In the genomic region with DNA sequence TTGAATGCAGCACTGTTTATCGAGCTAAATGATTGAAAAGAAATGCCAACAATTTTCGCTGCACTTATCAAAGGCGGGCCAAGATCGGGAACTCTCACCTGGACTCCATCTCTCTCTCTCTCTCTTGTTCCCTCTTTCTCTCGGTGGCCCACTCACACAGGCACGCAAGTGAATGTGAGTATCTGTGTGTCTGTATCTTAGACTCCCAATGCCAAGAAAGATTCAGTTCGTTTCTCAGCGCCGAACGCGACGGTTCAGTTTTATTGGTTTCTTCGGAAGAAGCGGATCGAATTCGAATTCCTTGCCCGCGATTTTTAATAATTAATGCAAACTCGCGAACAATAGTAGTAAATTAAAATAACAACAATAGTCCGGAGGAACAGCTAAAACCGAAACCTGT, we compare ENCODE assay signal across 5 fruit fly cellular contexts.
TF ChIP-seq lines count a peak whose summit lies in the region.

Gene Tmhs, plus strand, starts transcription at position 222 of the 400 bp plus-strand sequence.

- TF ChIP-seq CTCF in whole organism, embryonic (GFP tag; optimal IDR thresholded peaks at IDR 0.05; lab: Kevin White, UChicago), result no peak

TF ChIP-seq in whole organism, adult, 20 proteins besides CTCF, POLR2A, EP300 and RAD21:
- TF ChIP-seq tj (GFP tag; optimal IDR thresholded peaks at IDR 0.05; lab: Kevin White, UChicago) (peak; percentile 57), toe (GFP tag; optimal IDR thresholded peaks at IDR 0.05; lab: Kevin White, UChicago) (no peak)

TF ChIP-seq in whole organism, embryonic, 481 proteins besides CTCF, POLR2A, EP300 and RAD21 (continues in another document):
- peak; percentile 33; the same call in 2 of the 3 replicates for TF ChIP-seq CG34224 (GFP tag; IDR thresholded peaks at IDR 0.05; lab: Robert Waterston, UW; ENCODE audit: partially characterized antibody)
- TF ChIP-seq CG12391 (tag; optimal IDR thresholded peaks at IDR 0.05; lab: Kevin White, UChicago), result no peak
- TF ChIP-seq CG12071 (GFP tag; optimal IDR thresholded peaks at IDR 0.05; lab: Kevin White, UChicago), result peak; percentile 20
- TF ChIP-seq abd-A (tag; optimal IDR thresholded peaks at IDR 0.05; lab: Kevin White, UChicago), result peak; percentile 39
- TF ChIP-seq sd (tag; optimal IDR thresholded peaks at IDR 0.05; lab: Kevin White, UChicago), result peak; percentile 27
- TF ChIP-seq crol (GFP tag; IDR thresholded peaks at IDR 0.05; lab: Robert Waterston, UW), result no peak
- TF ChIP-seq tio (GFP tag; optimal IDR thresholded peaks at IDR 0.05; lab: Kevin White, UChicago), result no peak
- TF ChIP-seq Trl (optimal IDR thresholded peaks at IDR 0.05; lab: Kevin White, UChicago), result peak; percentile 59 to 91
- TF ChIP-seq Trl (GFP tag; optimal IDR thresholded peaks at IDR 0.05; lab: Kevin White, UChicago), result no peak
- no peak for TF ChIP-seq wek (GFP tag; optimal IDR thresholded peaks at IDR 0.05; lab: Kevin White, UChicago)
- no peak for TF ChIP-seq pan (optimal IDR thresholded peaks at IDR 0.05; lab: Kevin White, UChicago)
- TF ChIP-seq pan (GFP tag; optimal IDR thresholded peaks at IDR 0.05 in 1 of 2, IDR thresholded peaks at IDR 0.05 in 1 of 2), result peak in 1 of 2 experiments; percentile 28
- TF ChIP-seq CG4424 (GFP tag; optimal IDR thresholded peaks at IDR 0.05; lab: Kevin White, UChicago), result no peak
- TF ChIP-seq CG1024 (GFP tag; IDR thresholded peaks at IDR 0.05; lab: Robert Waterston, UW), result no peak
- no peak for TF ChIP-seq Nf-YA (GFP tag; IDR thresholded peaks at IDR 0.05; lab: Robert Waterston, UW)
- no peak for TF ChIP-seq sisA (GFP tag; IDR thresholded peaks at IDR 0.05; lab: Robert Waterston, UW)
- no peak for TF ChIP-seq luna (GFP tag; optimal IDR thresholded peaks at IDR 0.05; lab: Kevin White, UChicago)
- no peak for TF ChIP-seq CG14860 (GFP tag; IDR thresholded peaks at IDR 0.05; lab: Robert Waterston, UW; ENCODE audit: partially characterized antibody)
- TF ChIP-seq sens (GFP tag; lab: Kevin White, UChicago), result peak; percentile 56
- TF ChIP-seq pros (GFP tag; optimal IDR thresholded peaks at IDR 0.05; lab: Kevin White, UChicago), result peak; percentile 94
- no peak for TF ChIP-seq tgo (GFP tag; IDR thresholded peaks at IDR 0.05; lab: Robert Waterston, UW)

TF ChIP-seq in whole organism, prepupa, 60 proteins besides CTCF, POLR2A, EP300 and RAD21:
- TF ChIP-seq CG15336 (GFP tag; IDR thresholded peaks at IDR 0.05; lab: Robert Waterston, UW) (no peak; the same call in 1 of the 2 replicates), eg (GFP tag; IDR thresholded peaks at IDR 0.05; lab: Robert Waterston, UW) (peak; percentile 45; the same call in 1 of the 3 replicates), CG6163 (GFP tag; IDR thresholded peaks at IDR 0.05; lab: Robert Waterston, UW) (peak; percentile 34; the same call in 1 of the 3 replicates), Eip93F (GFP tag; optimal IDR thresholded peaks at IDR 0.05; lab: Kevin White, UChicago) (no peak)

TF ChIP-seq in whole organism, pupa, 21 proteins besides CTCF, POLR2A, EP300 and RAD21:
- TF ChIP-seq EcR (GFP tag; optimal IDR thresholded peaks at IDR 0.05; lab: Kevin White, UChicago) (no peak), Ets98B (GFP tag; IDR thresholded peaks at IDR 0.05; lab: Robert Waterston, UW) (peak; percentile 19; the same call in 1 of the 2 replicates), CG8159 (tag; optimal IDR thresholded peaks at IDR 0.05; lab: Kevin White, UChicago) (no peak), rn (GFP tag; IDR thresholded peaks at IDR 0.05; lab: Robert Waterston, UW) (no peak), CG8301 (tag; optimal IDR thresholded peaks at IDR 0.05; lab: Kevin White, UChicago) (no peak), CG15710 (tag; optimal IDR thresholded peaks at IDR 0.05; lab: Kevin White, UChicago) (no peak), CG4496 (GFP tag; IDR thresholded peaks at IDR 0.05; lab: Robert Waterston, UW) (no peak), CG12605 (GFP tag; IDR thresholded peaks at IDR 0.05; lab: Robert Waterston, UW) (no peak)

TF ChIP-seq in whole organism, wandering third instar larva, 38 proteins besides CTCF, POLR2A, EP300 and RAD21:
- TF ChIP-seq Abd-B (GFP tag; optimal IDR thresholded peaks at IDR 0.05; lab: Kevin White, UChicago), result no peak
- no peak for TF ChIP-seq N (GFP tag; optimal IDR thresholded peaks at IDR 0.05; lab: Kevin White, UChicago)
- peak; percentile 50 to 83 for TF ChIP-seq dl (GFP tag; optimal IDR thresholded peaks at IDR 0.05; lab: Kevin White, UChicago; ENCODE audit: insufficient read depth in 1 of 2, partially characterized antibody in 2 of 2)
- TF ChIP-seq Rel (GFP tag; optimal IDR thresholded peaks at IDR 0.05; lab: Kevin White, UChicago), result no peak
- TF ChIP-seq Rel (tag; optimal IDR thresholded peaks at IDR 0.05; lab: Kevin White, UChicago), result no peak
- no peak for TF ChIP-seq jim (GFP tag; optimal IDR thresholded peaks at IDR 0.05; lab: Kevin White, UChicago)
- no peak for TF ChIP-seq CG32264 (GFP tag; optimal IDR thresholded peaks at IDR 0.05; lab: Kevin White, UChicago)
- no peak for TF ChIP-seq psq (GFP tag; optimal IDR thresholded peaks at IDR 0.05; lab: Kevin White, UChicago)
- no peak for TF ChIP-seq Hr78 (GFP tag; optimal IDR thresholded peaks at IDR 0.05; lab: Kevin White, UChicago)
- peak; percentile 29 for TF ChIP-seq Hr83 (GFP tag; optimal IDR thresholded peaks at IDR 0.05; lab: Kevin White, UChicago; ENCODE audit: poor library complexity, severe bottlenecking)
- TF ChIP-seq Dif (GFP tag; optimal IDR thresholded peaks at IDR 0.05; lab: Kevin White, UChicago; ENCODE audit: partially characterized antibody), result peak; percentile 73
- no peak for TF ChIP-seq GATAd (GFP tag; optimal IDR thresholded peaks at IDR 0.05; lab: Kevin White, UChicago)
- TF ChIP-seq Hnf4 (GFP tag; optimal IDR thresholded peaks at IDR 0.05; lab: Kevin White, UChicago), result no peak
- no peak for TF ChIP-seq sv (GFP tag; optimal IDR thresholded peaks at IDR 0.05; lab: Kevin White, UChicago)
- no peak for TF ChIP-seq dsf (GFP tag; optimal IDR thresholded peaks at IDR 0.05; lab: Kevin White, UChicago; ENCODE audit: borderline replicate concordance)
- TF ChIP-seq Myc (optimal IDR thresholded peaks at IDR 0.05; lab: Kevin White, UChicago), result no peak
- no peak for TF ChIP-seq lola (GFP tag; optimal IDR thresholded peaks at IDR 0.05; lab: Kevin White, UChicago)
- TF ChIP-seq brk (GFP tag; optimal IDR thresholded peaks at IDR 0.05; lab: Kevin White, UChicago), result no peak
- no peak for TF ChIP-seq ey (GFP tag; optimal IDR thresholded peaks at IDR 0.05; lab: Kevin White, UChicago)
- no peak for TF ChIP-seq foxo (GFP tag; optimal IDR thresholded peaks at IDR 0.05; lab: Kevin White, UChicago)
- no peak for TF ChIP-seq woc (GFP tag; optimal IDR thresholded peaks at IDR 0.05; lab: Kevin White, UChicago)
- TF ChIP-seq Jra (GFP tag; optimal IDR thresholded peaks at IDR 0.05; lab: Kevin White, UChicago), result no peak
- no peak for TF ChIP-seq Sp1 (GFP tag; optimal IDR thresholded peaks at IDR 0.05; lab: Kevin White, UChicago)
- no peak for TF ChIP-seq Dfd (GFP tag; optimal IDR thresholded peaks at IDR 0.05; lab: Kevin White, UChicago)
- TF ChIP-seq sage (GFP tag; optimal IDR thresholded peaks at IDR 0.05; lab: Kevin White, UChicago), result no peak
- TF ChIP-seq pan (optimal IDR thresholded peaks at IDR 0.05; lab: Kevin White, UChicago), result no peak
- no peak for TF ChIP-seq Mio (GFP tag; optimal IDR thresholded peaks at IDR 0.05; lab: Kevin White, UChicago)
TF ChIP-seq in whole organism, wandering third instar larva: peak in this region for 3.
